Fruit fly (Drosophila melanogaster): ENCODE results near the gene CG45122.

CG45122 gene

DNA sequence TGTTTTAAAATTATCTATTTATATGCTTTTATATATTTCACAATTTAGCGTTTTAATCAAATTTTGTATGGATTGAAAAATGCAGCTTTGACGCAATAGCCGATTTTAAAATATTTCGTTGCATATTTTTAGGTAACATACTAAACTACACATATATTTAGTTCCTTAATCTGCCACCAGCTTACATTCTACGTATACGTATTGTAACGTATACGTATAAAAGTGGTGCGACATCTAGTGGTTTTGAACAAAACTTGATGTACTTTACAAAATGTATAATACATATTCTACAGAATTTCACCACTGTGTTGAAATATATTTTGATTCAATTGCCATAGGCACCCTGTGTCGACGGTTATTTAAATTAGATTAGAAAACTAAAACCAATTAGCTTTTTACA, 34.3 kb downstream of the CG45122 start (continued):
- TF ChIP-seq ATbp (GFP tag; optimal IDR thresholded peaks at IDR 0.05) (no peak), slp2 (GFP tag; optimal IDR thresholded peaks at IDR 0.05) (no peak), CG14965 (GFP tag; optimal IDR thresholded peaks at IDR 0.05; ENCODE audit: borderline replicate concordance) (no peak), unc-4 (GFP tag; IDR thresholded peaks at IDR 0.05; ENCODE audit: partially characterized antibody) (no peak), CTCF (GFP tag; optimal IDR thresholded peaks at IDR 0.05) (peak; percentile 96), C15 (GFP tag; IDR thresholded peaks at IDR 0.05) (no peak), CG18011 (GFP tag; optimal IDR thresholded peaks at IDR 0.05) (no peak), dysf (GFP tag; IDR thresholded peaks at IDR 0.05) (peak; percentile 18; the same call in 1 of the 3 replicates), CG32532 (GFP tag; IDR thresholded peaks at IDR 0.05) (peak; percentile 67), tio (GFP tag; optimal IDR thresholded peaks at IDR 0.05) (no peak), CG11696 (GFP tag; IDR thresholded peaks at IDR 0.05) (no peak), ranshi (GFP tag; IDR thresholded peaks at IDR 0.05) (no peak), insv (GFP tag; optimal IDR thresholded peaks at IDR 0.05) (peak in 1 of 2 experiments; percentile 74), D19A (tag; optimal IDR thresholded peaks at IDR 0.05) (no peak), Hr39 (optimal IDR thresholded peaks at IDR 0.05) (no peak), CG9609 (GFP tag; optimal IDR thresholded peaks at IDR 0.05) (peak; percentile 30), CG30403 (GFP tag; optimal IDR thresholded peaks at IDR 0.05) (peak; percentile 44), Hey (tag; optimal IDR thresholded peaks at IDR 0.05) (no peak), seq (GFP tag; IDR thresholded peaks at IDR 0.05) (no peak), klu (GFP tag; IDR thresholded peaks at IDR 0.05) (no peak), CG12744 (GFP tag; optimal IDR thresholded peaks at IDR 0.05) (peak; percentile 39), BEAF-32 (GFP tag; optimal IDR thresholded peaks at IDR 0.05) (no peak), CG7556 (GFP tag; optimal IDR thresholded peaks at IDR 0.05) (no peak), CG12155 (GFP tag; optimal IDR thresholded peaks at IDR 0.05) (no peak), tup (GFP tag; optimal IDR thresholded peaks at IDR 0.05) (no peak), CG1024 (GFP tag; IDR thresholded peaks at IDR 0.05) (no peak), gsb-n (tag; optimal IDR thresholded peaks at IDR 0.05) (peak; percentile 24), B-H1 (GFP tag; IDR thresholded peaks at IDR 0.05) (no peak), kah (GFP tag; optimal IDR thresholded peaks at IDR 0.05) (no peak), Lim3 (GFP tag; IDR thresholded peaks at IDR 0.05) (no peak), CG15479 (GFP tag; optimal IDR thresholded peaks at IDR 0.05) (no peak), Vsx1 (GFP tag; optimal IDR thresholded peaks at IDR 0.05) (no peak), onecut (GFP tag; IDR thresholded peaks at IDR 0.05) (no peak), CG10267 (tag; optimal IDR thresholded peaks at IDR 0.05) (peak; percentile 42), Elba2 (GFP tag; optimal IDR thresholded peaks at IDR 0.05) (no peak), CG4820 (GFP tag; optimal IDR thresholded peaks at IDR 0.05) (no peak), her (GFP tag; optimal IDR thresholded peaks at IDR 0.05) (no peak), B-H2 (GFP tag; optimal IDR thresholded peaks at IDR 0.05) (peak; percentile 23), CG1792 (GFP tag; optimal IDR thresholded peaks at IDR 0.05) (no peak), nerfin-1 (tag; optimal IDR thresholded peaks at IDR 0.05) (no peak), CG6683 (GFP tag; optimal IDR thresholded peaks at IDR 0.05) (no peak), trh (GFP tag; optimal IDR thresholded peaks at IDR 0.05) (no peak), D (optimal IDR thresholded peaks at IDR 0.05) (no peak), D (GFP tag; optimal IDR thresholded peaks at IDR 0.05) (no peak), CG12299 (tag; optimal IDR thresholded peaks at IDR 0.05) (no peak), NC2β (GFP tag; optimal IDR thresholded peaks at IDR 0.05) (no peak), fu2 (GFP tag; optimal IDR thresholded peaks at IDR 0.05) (no peak), Hr78 (GFP tag; optimal IDR thresholded peaks at IDR 0.05) (no peak), CG1603 (tag; optimal IDR thresholded peaks at IDR 0.05) (peak; percentile 56), repo (GFP tag; optimal IDR thresholded peaks at IDR 0.05) (no peak), Chrac-16 (GFP tag; optimal IDR thresholded peaks at IDR 0.05) (peak; percentile 8), CG7786 (GFP tag; optimal IDR thresholded peaks at IDR 0.05) (no peak), Mes4 (GFP tag; optimal IDR thresholded peaks at IDR 0.05) (no peak)
